Fruit fly (Drosophila melanogaster) whole organism, embryonic: Measurements from ENCODE around the gene Cda5.

Source experiments
- CG11695 ChIP-seq: fragments of 200-800 bp; sonication (Bioruptor generic); IDR thresholded peaks from 3 replicates; pipeline ENCODE4 v1.3.6; 2022; ENCODE audit warnings: missing biosample characterization, missing genetic modification characterization
- CG12104 ChIP-seq: fragments of 200-800 bp; sonication (Bioruptor generic); optimal IDR thresholded peaks from 3 replicates; lab custom pipeline; 2016; ENCODE audit warnings: missing biosample characterization, missing genetic modification characterization
- CG14014 ChIP-seq: fragments of 200-800 bp; sonication (Bioruptor generic); IDR thresholded peaks from 2 replicates; pipeline ENCODE4 v1.3.6; 2022; ENCODE audit warnings: missing biosample characterization, missing genetic modification characterization
- CG14441 ChIP-seq: fragments of 200-800 bp; sonication (Bioruptor generic); IDR thresholded peaks from 2 replicates; pipeline ENCODE4 v1.3.6; 2022; ENCODE audit warnings: missing biosample characterization, missing genetic modification characterization
- CG14667 ChIP-seq: fragments of 200-800 bp; sonication (Bioruptor generic); IDR thresholded peaks from 2 replicates; pipeline ENCODE4 v1.3.6; 2022; ENCODE audit warnings: missing biosample characterization, missing genetic modification characterization
- CG15601 ChIP-seq: fragments of 200-800 bp; sonication (Bioruptor generic); optimal IDR thresholded peaks from 3 replicates; lab custom pipeline; 2019; ENCODE audit warnings: missing biosample characterization, mild to moderate bottlenecking, missing genetic modification characterization, moderate library complexity
- CG16863 ChIP-seq: fragments of 200-800 bp; sonication (Bioruptor generic); optimal IDR thresholded peaks from 3 replicates; lab custom pipeline; 2016; ENCODE audit warnings: missing biosample characterization, missing genetic modification characterization
- CG17802 ChIP-seq: fragments of 200-800 bp; sonication (Bioruptor generic); optimal IDR thresholded peaks from 2 replicates; lab custom pipeline; 2018; ENCODE audit warnings: missing biosample characterization, mild to moderate bottlenecking, missing genetic modification characterization, moderate library complexity
- CG1792 ChIP-seq: fragments of 200-800 bp; sonication (Bioruptor generic); optimal IDR thresholded peaks from 2 replicates; lab custom pipeline; 2016; ENCODE audit warnings: missing biosample characterization, missing genetic modification characterization
- CG2678 ChIP-seq: fragments of 200-800 bp; sonication (Bioruptor generic); optimal IDR thresholded peaks from 3 replicates; lab custom pipeline; 2019; ENCODE audit warnings: missing biosample characterization, mild to moderate bottlenecking, missing genetic modification characterization, moderate library complexity
- CG2889 ChIP-seq: fragments of 200-800 bp; sonication (Bioruptor generic); IDR thresholded peaks from 3 replicates; pipeline ENCODE4 v1.3.6; 2022; ENCODE audit warnings: missing biosample characterization, missing genetic modification characterization
- CG3163 ChIP-seq: fragments of 200-800 bp; sonication (Bioruptor generic); optimal IDR thresholded peaks from 3 replicates; lab custom pipeline; 2016; ENCODE audit warnings: missing biosample characterization, missing genetic modification characterization
- CG3407 ChIP-seq: fragments of 200-800 bp; sonication (Bioruptor generic); optimal IDR thresholded peaks from 2 replicates; lab custom pipeline; 2018; ENCODE audit warnings: missing biosample characterization, mild to moderate bottlenecking, missing genetic modification characterization
- CG3838 ChIP-seq: fragments of 200-800 bp; sonication (Bioruptor generic); optimal IDR thresholded peaks from 3 replicates; lab custom pipeline; 2016; ENCODE audit warnings: missing biosample characterization, missing genetic modification characterization
- CG4424 ChIP-seq: fragments of 200-800 bp; sonication (Bioruptor generic); optimal IDR thresholded peaks from 3 replicates; lab custom pipeline; 2016; ENCODE audit warnings: missing biosample characterization, missing genetic modification characterization
- CG4617 ChIP-seq: fragments of 200-800 bp; sonication (Bioruptor generic); optimal IDR thresholded peaks from 3 replicates; lab custom pipeline; 2016; ENCODE audit warnings: missing biosample characterization, missing genetic modification characterization, borderline replicate concordance
- CG6175 ChIP-seq: fragments of 200-800 bp; sonication (Bioruptor generic); IDR thresholded peaks from 3 replicates; pipeline ENCODE4 v1.3.6; 2022; ENCODE audit warnings: missing biosample characterization, missing genetic modification characterization
- CG6272 ChIP-seq: fragments of 200-800 bp; sonication (Bioruptor generic); IDR thresholded peaks from 2 replicates; pipeline ENCODE4 v1.3.6; 2022; ENCODE audit warnings: missing biosample characterization, missing genetic modification characterization
- CG6791 ChIP-seq: fragments of 200-800 bp; sonication (Bioruptor generic); IDR thresholded peaks from 3 replicates; pipeline ENCODE4 v1.3.6; 2022; ENCODE audit warnings: missing biosample characterization, missing genetic modification characterization; ENCODE audit not compliant: partially characterized antibody
- CG6854 ChIP-seq: fragments of 200-800 bp; sonication (Bioruptor generic); optimal IDR thresholded peaks from 3 replicates; lab custom pipeline; 2017; ENCODE audit warnings: missing biosample characterization, mild to moderate bottlenecking, missing genetic modification characterization
- CG7556 ChIP-seq: fragments of 200-800 bp; sonication (Bioruptor generic); optimal IDR thresholded peaks from 2 replicates; lab custom pipeline; 2017; ENCODE audit warnings: missing biosample characterization, mild to moderate bottlenecking, missing genetic modification characterization
- CG7839 ChIP-seq: fragments of 200-800 bp; sonication (Bioruptor generic); optimal IDR thresholded peaks from 3 replicates; lab custom pipeline; 2018; ENCODE audit warnings: missing biosample characterization, mild to moderate bottlenecking, missing genetic modification characterization, moderate library complexity
- CG8359 ChIP-seq: fragments of 200-800 bp; sonication (Bioruptor generic); optimal IDR thresholded peaks from 2 replicates; lab custom pipeline; 2017; ENCODE audit warnings: missing biosample characterization, mild to moderate bottlenecking, missing genetic modification characterization, borderline replicate concordance
- CG9797 ChIP-seq: fragments of 200-800 bp; sonication (Bioruptor generic); optimal IDR thresholded peaks from 3 replicates; lab custom pipeline; 2018; ENCODE audit warnings: missing biosample characterization, mild to moderate bottlenecking, missing genetic modification characterization
- CTCF ChIP-seq: fragments of 200-800 bp; sonication (Bioruptor generic); optimal IDR thresholded peaks from 2 replicates; lab custom pipeline; 2017; ENCODE audit warnings: missing biosample characterization, mild to moderate bottlenecking, missing genetic modification characterization, moderate library complexity
- Dbx ChIP-seq: fragments of 200-800 bp; sonication (Bioruptor generic); IDR thresholded peaks from 3 replicates; pipeline ENCODE4 v1.3.6; 2022; ENCODE audit warnings: missing biosample characterization, missing genetic modification characterization
- GATAe ChIP-seq: fragments of 200-800 bp; sonication (Bioruptor generic); conservative IDR thresholded peaks from 2 replicates; pipeline ENCODE4 v1.3.6; 2022; ENCODE audit warnings: missing biosample characterization, missing genetic modification characterization
- H2.0 ChIP-seq: fragments of 200-800 bp; sonication (Bioruptor generic); IDR thresholded peaks from 2 replicates; pipeline ENCODE4 v1.3.6; 2022; ENCODE audit warnings: missing biosample characterization, missing genetic modification characterization
- Hmr ChIP-seq: fragments of 200-800 bp; sonication (Bioruptor generic); optimal IDR thresholded peaks from 3 replicates; lab custom pipeline; 2017; ENCODE audit warnings: mild to moderate bottlenecking, missing biosample characterization, missing genetic modification reagents, missing genetic modification characterization
- Hr3 ChIP-seq: fragments of 200-800 bp; sonication (Bioruptor generic); optimal IDR thresholded peaks from 3 replicates; lab custom pipeline; 2016; ENCODE audit warnings: missing biosample characterization, missing genetic modification characterization
- Meics ChIP-seq: fragments of 200-800 bp; sonication (Bioruptor generic); optimal IDR thresholded peaks from 2 replicates; lab custom pipeline; 2017; ENCODE audit warnings: missing biosample characterization, mild to moderate bottlenecking, missing genetic modification characterization
- NC2α ChIP-seq: fragments of 200-800 bp; sonication (Bioruptor generic); optimal IDR thresholded peaks from 2 replicates; lab custom pipeline; 2016; ENCODE audit warnings: missing biosample characterization, missing genetic modification characterization
- NK7.1 ChIP-seq: fragments of 200-800 bp; sonication (Bioruptor generic); optimal IDR thresholded peaks from 3 replicates; lab custom pipeline; 2016; ENCODE audit warnings: missing biosample characterization, missing genetic modification characterization
- Neu2 ChIP-seq: fragments of 200-800 bp; sonication (Bioruptor generic); optimal IDR thresholded peaks from 3 replicates; lab custom pipeline; 2016; ENCODE audit warnings: missing biosample characterization, missing genetic modification characterization, borderline replicate concordance
- Nf-YA ChIP-seq: fragments of 200-800 bp; sonication (Bioruptor generic); IDR thresholded peaks from 2 replicates; pipeline ENCODE4 v1.3.6; 2022; ENCODE audit warnings: missing biosample characterization, missing genetic modification characterization
- Rx ChIP-seq: fragments of 200-800 bp; sonication (Bioruptor generic); IDR thresholded peaks from 2 replicates; pipeline ENCODE4 v1.3.6; 2022; ENCODE audit warnings: missing biosample characterization, missing genetic modification characterization
- al ChIP-seq: fragments of 200-800 bp; sonication (Bioruptor generic); IDR thresholded peaks from 2 replicates; pipeline ENCODE4 v1.3.6; 2022; ENCODE audit warnings: missing biosample characterization, missing genetic modification characterization
- amos ChIP-seq: fragments of 200-800 bp; sonication (Bioruptor generic); IDR thresholded peaks from 2 replicates; pipeline ENCODE4 v1.3.6; 2022; ENCODE audit warnings: missing biosample characterization, missing genetic modification characterization; ENCODE audit not compliant: partially characterized antibody
- ara ChIP-seq: fragments of 200-800 bp; sonication (Bioruptor generic); IDR thresholded peaks from 2 replicates; pipeline ENCODE4 v1.3.6; 2022; ENCODE audit warnings: missing biosample characterization, missing genetic modification characterization
- bab2 ChIP-seq: fragments of 200-800 bp; sonication (Bioruptor generic); optimal IDR thresholded peaks from 2 replicates; lab custom pipeline; 2016; ENCODE audit warnings: missing biosample characterization, missing genetic modification characterization
- da ChIP-seq: fragments of 200-800 bp; sonication (Bioruptor generic); optimal IDR thresholded peaks from 2 replicates; lab custom pipeline; 2016; ENCODE audit warnings: missing biosample characterization, missing genetic modification characterization
- esg ChIP-seq: fragments of 200-800 bp; sonication (Bioruptor generic); conservative IDR thresholded peaks from 2 replicates; pipeline ENCODE4 v1.3.6; 2022; ENCODE audit warnings: missing biosample characterization, missing genetic modification characterization
- fu2 ChIP-seq: fragments of 200-800 bp; sonication (Bioruptor generic); optimal IDR thresholded peaks from 2 replicates; lab custom pipeline; 2016; ENCODE audit warnings: missing biosample characterization, missing genetic modification characterization
- gcm2 ChIP-seq: fragments of 200-800 bp; sonication (Bioruptor generic); optimal IDR thresholded peaks from 2 replicates; lab custom pipeline; 2016; ENCODE audit warnings: missing biosample characterization, missing genetic modification characterization
- gfzf ChIP-seq: fragments of 200-800 bp; sonication (Bioruptor generic); optimal IDR thresholded peaks from 2 replicates; lab custom pipeline; 2016; ENCODE audit warnings: missing biosample characterization, mild to moderate bottlenecking, missing genetic modification characterization, moderate library complexity
- peb ChIP-seq: fragments of 200-800 bp; sonication (Bioruptor generic); IDR thresholded peaks from 2 replicates; pipeline ENCODE4 v1.3.6; 2022; ENCODE audit warnings: missing biosample characterization, missing genetic modification characterization
- rib ChIP-seq: fragments of 200-800 bp; sonication (Bioruptor generic); IDR thresholded peaks from 2 replicates; pipeline ENCODE4 v1.3.6; 2022; ENCODE audit warnings: missing biosample characterization, missing genetic modification characterization
- row ChIP-seq: fragments of 200-800 bp; sonication (Bioruptor generic); IDR thresholded peaks from 3 replicates; pipeline ENCODE4 v1.3.6; 2022; ENCODE audit warnings: missing biosample characterization, missing genetic modification characterization
- run ChIP-seq: fragments of 200-800 bp; sonication (Bioruptor generic); optimal IDR thresholded peaks from 3 replicates; lab custom pipeline; 2018; ENCODE audit warnings: missing biosample characterization, mild to moderate bottlenecking, missing genetic modification characterization
- scrt ChIP-seq: fragments of 200-800 bp; sonication (Bioruptor generic); optimal IDR thresholded peaks from 2 replicates; lab custom pipeline; 2018; ENCODE audit warnings: missing biosample characterization, mild to moderate bottlenecking, missing genetic modification characterization, moderate library complexity
- slou ChIP-seq: fragments of 200-800 bp; sonication (Bioruptor generic); optimal IDR thresholded peaks from 3 replicates; lab custom pipeline; 2016; ENCODE audit warnings: missing biosample characterization, missing genetic modification characterization
- tap ChIP-seq: fragments of 200-800 bp; optimal IDR thresholded peaks from 3 replicates; lab custom pipeline; 2019; ENCODE audit warnings: missing biosample characterization, mild to moderate bottlenecking, missing genetic modification characterization, moderate library complexity
- ttk ChIP-seq: fragments of 200-800 bp; sonication (Bioruptor generic); IDR thresholded peaks from 2 replicates; pipeline ENCODE4 v2.1.2; 2022; ENCODE audit warnings: missing biosample characterization, missing genetic modification characterization

The Cda5 gene

DNA sequence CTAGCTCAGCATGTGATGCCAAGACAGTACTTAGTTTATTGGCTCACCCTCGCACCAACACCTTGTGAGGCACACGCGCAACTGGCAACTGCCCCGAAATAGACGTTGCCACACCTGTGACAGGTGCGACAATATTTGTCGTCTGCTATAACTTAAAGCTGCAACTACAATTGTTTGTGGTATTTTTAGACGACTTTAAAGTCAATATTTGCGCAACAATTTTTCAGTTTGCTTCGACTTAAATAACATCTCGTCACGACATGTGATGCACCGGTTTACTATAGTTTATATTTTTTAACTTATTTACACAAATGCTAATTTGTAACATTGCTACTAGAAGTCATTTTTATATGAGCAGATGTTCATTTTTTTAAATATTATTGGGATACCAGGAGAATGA lies 16.0 kb upstream of the Cda5 start (continued):
- no peak for TF ChIP-seq CG3838 (GFP tag; lab: Kevin White, UChicago)
- peak; percentile 49 for TF ChIP-seq Hmr (GFP tag; lab: Kevin White, UChicago)
- TF ChIP-seq GATAe = no peak
- TF ChIP-seq Meics (GFP tag; lab: Kevin White, UChicago) = peak; percentile 48
- TF ChIP-seq scrt (GFP tag; lab: Kevin White, UChicago) = peak; percentile 37
- peak; percentile 38 for TF ChIP-seq CG8359 (GFP tag; lab: Kevin White, UChicago)
- peak; percentile 46 for TF ChIP-seq CG7556 (GFP tag; lab: Kevin White, UChicago)
- TF ChIP-seq CG4617 (GFP tag; lab: Kevin White, UChicago) = no peak
- TF ChIP-seq CG7839 (tag; lab: Kevin White, UChicago) = no peak
- no peak for TF ChIP-seq CG14014 (GFP tag; lab: Robert Waterston, UW)
- TF ChIP-seq CG6791 = no peak
- TF ChIP-seq gcm2 = no peak
- peak; percentile 36 for TF ChIP-seq CTCF (GFP tag; lab: Kevin White, UChicago)
- TF ChIP-seq ttk (GFP tag; lab: Robert Waterston, UW) = no peak
- TF ChIP-seq Nf-YA (GFP tag; lab: Robert Waterston, UW) = peak; percentile 54; the same call in 1 of the 2 replicates
- TF ChIP-seq CG3163 (GFP tag; lab: Kevin White, UChicago) = no peak
- no peak for TF ChIP-seq CG16863
- TF ChIP-seq rib = no peak
- TF ChIP-seq slou (GFP tag; lab: Kevin White, UChicago) = no peak
- TF ChIP-seq CG4424 (GFP tag; lab: Kevin White, UChicago) = peak; percentile 14
- TF ChIP-seq CG6272 (GFP tag; lab: Robert Waterston, UW) = no peak
- no peak for TF ChIP-seq CG9797 (GFP tag; lab: Kevin White, UChicago)
- no peak for TF ChIP-seq gfzf (GFP tag; lab: Kevin White, UChicago)
- TF ChIP-seq bab2 (GFP tag; lab: Kevin White, UChicago) = no peak
- TF ChIP-seq da (GFP tag; lab: Kevin White, UChicago) = no peak
- TF ChIP-seq CG2889 (GFP tag; lab: Robert Waterston, UW) = no peak
- no peak for TF ChIP-seq Hr3 (GFP tag; lab: Kevin White, UChicago)
- TF ChIP-seq fu2 (GFP tag; lab: Kevin White, UChicago) = no peak
- no peak for TF ChIP-seq NK7.1
- peak; percentile 62 for TF ChIP-seq CG6854 (GFP tag; lab: Kevin White, UChicago)
- no peak for TF ChIP-seq CG17802 (tag; lab: Kevin White, UChicago)
- no peak for TF ChIP-seq amos (GFP tag; lab: Robert Waterston, UW)
- no peak for TF ChIP-seq CG11695 (GFP tag; lab: Robert Waterston, UW)
- TF ChIP-seq CG3407 (GFP tag; lab: Kevin White, UChicago) = peak; percentile 60
- TF ChIP-seq ara (GFP tag; lab: Robert Waterston, UW) = 0 out of 2 replicates have a peak, but pooled peaks have one; percentile 20
- no peak for TF ChIP-seq esg (GFP tag; lab: Robert Waterston, UW)
- no peak for TF ChIP-seq peb (GFP tag; lab: Robert Waterston, UW)
- TF ChIP-seq CG12104 = peak; percentile 7
- TF ChIP-seq Dbx (GFP tag; lab: Robert Waterston, UW) = no peak
- peak; percentile 71 for TF ChIP-seq CG15601 (tag; lab: Kevin White, UChicago)
- no peak for TF ChIP-seq NC2α (GFP tag; lab: Kevin White, UChicago)
- no peak for TF ChIP-seq Rx (GFP tag; lab: Robert Waterston, UW)
- TF ChIP-seq CG1792 (GFP tag; lab: Kevin White, UChicago) = no peak
- peak; percentile 63 for TF ChIP-seq CG2678 (tag; lab: Kevin White, UChicago)
- no peak for TF ChIP-seq H2.0 (GFP tag; lab: Robert Waterston, UW)
- 0 out of 3 replicates have a peak, but pooled peaks have one; percentile 29 for TF ChIP-seq CG6175 (GFP tag; lab: Robert Waterston, UW)
- no peak for TF ChIP-seq CG14441 (GFP tag; lab: Robert Waterston, UW)
- peak; percentile 20 for TF ChIP-seq tap (tag; lab: Kevin White, UChicago)
- no peak for TF ChIP-seq Neu2 (GFP tag; lab: Kevin White, UChicago)
- TF ChIP-seq CG14667 (GFP tag; lab: Robert Waterston, UW) = no peak
- no peak for TF ChIP-seq row
- TF ChIP-seq al = no peak
- TF ChIP-seq run (tag; lab: Kevin White, UChicago) = peak; percentile 55
